Worm (Caenorhabditis elegans) whole organism, L4 larva: ENCODE data around the gene Y50D4B.4.

Experiments used
- D1046.2 ChIP-seq: fragments of 200-800 bp; sonication (Bioruptor generic); IDR thresholded peaks from 2 replicates; pipeline ENCODE4 v1.3.6; 2022; ENCODE audit warnings: missing genetic modification characterization, missing compliant biosample characterization
- F26F4.8 ChIP-seq: fragments of 200-800 bp; sonication (Bioruptor generic); conservative IDR thresholded peaks from 2 replicates; pipeline ENCODE4 v1.3.6; 2022; ENCODE audit warnings: missing genetic modification characterization, missing compliant biosample characterization
- F44E2.7 ChIP-seq: fragments of 200-800 bp; sonication (Bioruptor generic); IDR thresholded peaks from 2 replicates; pipeline ENCODE4 v2.1.2; 2022; ENCODE audit warnings: missing genetic modification characterization, missing compliant biosample characterization
- dpl-1 ChIP-seq: fragments of 150-350 bp; optimal IDR thresholded peaks from 2 replicates; lab custom pipeline; 2014; ENCODE audit warnings: missing biosample characterization, missing genetic modification reagents, missing genetic modification characterization
- lin-39 ChIP-seq: fragments of 150-350 bp; optimal IDR thresholded peaks from 2 replicates; lab custom pipeline; 2014; ENCODE audit warnings: missing biosample characterization, missing genetic modification reagents, missing genetic modification characterization
- unc-130 ChIP-seq: sonication (generic microtip); optimal IDR thresholded peaks from 2 replicates; lab custom pipeline; 2016; ENCODE audit warnings: missing genetic modification reagents, missing genetic modification characterization, missing compliant biosample characterization
- zip-2 ChIP-seq: fragments of 150-350 bp; optimal IDR thresholded peaks from 2 replicates; lab custom pipeline; 2014; ENCODE audit warnings: missing biosample characterization, missing genetic modification characterization

DNA sequence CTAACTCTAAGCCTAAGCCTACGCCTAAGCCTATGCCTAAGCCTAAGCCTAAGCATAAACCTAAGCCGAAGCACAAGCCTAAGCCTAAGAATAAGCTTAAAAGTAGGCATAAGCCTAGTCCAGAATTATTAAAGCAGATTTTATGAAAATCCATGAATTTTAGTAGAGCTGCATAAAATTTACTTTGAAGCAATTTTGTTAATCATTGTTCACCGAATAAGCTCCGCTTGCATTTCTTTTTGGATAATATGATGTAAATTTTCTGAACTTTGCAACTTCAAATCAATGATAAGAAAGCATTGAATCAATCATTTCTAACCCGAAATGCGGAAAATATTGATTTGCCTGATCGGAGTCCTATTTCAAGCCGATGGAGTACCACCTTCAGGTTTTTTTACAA, 41.8 kb downstream of the Y50D4B.4 start, which contains the start of gene cpr-8:
- TF ChIP-seq F44E2.7 (GFP tag; lab: Robert Waterston, UW) (no peak), lin-39 (tag; lab: Kevin White, UChicago) (no peak), D1046.2 (GFP tag; lab: Robert Waterston, UW) (no peak), F26F4.8 (GFP tag; lab: Robert Waterston, UW) (no peak), zip-2 (tag; lab: Kevin White, UChicago) (no peak), unc-130 (GFP tag; lab: Kevin White, UChicago) (no peak), dpl-1 (no peak)
